Worm (Caenorhabditis elegans): Measurements from ENCODE around the gene tin-9.2.

DNA sequence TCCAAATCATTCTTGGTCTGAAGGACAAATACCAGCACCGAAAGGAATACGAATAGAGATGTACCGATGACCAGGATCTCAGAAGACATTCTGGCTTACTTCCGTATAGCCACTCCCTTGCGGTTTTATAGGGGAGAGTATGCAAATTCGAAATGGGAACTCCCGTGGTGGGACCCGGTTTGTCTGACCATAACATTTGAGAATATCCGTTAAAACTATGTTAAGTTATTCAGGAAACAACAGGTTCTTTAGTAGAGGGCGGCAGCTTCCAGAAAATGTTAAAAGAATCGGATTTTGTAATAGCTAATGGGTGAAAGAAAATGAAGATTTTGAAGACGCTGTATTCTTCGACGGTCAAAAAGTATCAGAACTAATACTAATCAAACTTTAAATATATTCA lies 31.6 kb upstream of the tin-9.2 start, which contains the start of gene col-131:
- TF ChIP-seq snpc-4 (tag; optimal IDR thresholded peaks at IDR 0.05): no peak
- TF ChIP-seq fos-1 (tag; optimal IDR thresholded peaks at IDR 0.05): no peak
- TF ChIP-seq ztf-4 (tag; optimal IDR thresholded peaks at IDR 0.05): no peak
- no peak for TF ChIP-seq nhr-77 (tag; optimal IDR thresholded peaks at IDR 0.05)
- TF ChIP-seq lin-13 (GFP tag; optimal IDR thresholded peaks at IDR 0.05): no peak
- no peak for TF ChIP-seq ceh-82 (tag; optimal IDR thresholded peaks at IDR 0.05)
